Fruit fly (Drosophila melanogaster) whole organism, pupa: ENCODE measurements around the gene eEF1gamma.
A peak's percentile ranks its signal among the peaks of the same experiment; 100 is the strongest.

Source experiments
- CG10348 ChIP-seq: fragments of 200-800 bp; sonication (Bioruptor generic); IDR thresholded peaks from 2 replicates; pipeline ENCODE4 v1.3.6; 2022; ENCODE audit warnings: missing biosample characterization, missing genetic modification characterization
- CG12605 ChIP-seq: fragments of 200-800 bp; sonication (Bioruptor generic); IDR thresholded peaks from 2 replicates; pipeline ENCODE4 v1.3.6; 2022; ENCODE audit warnings: missing biosample characterization, missing genetic modification characterization
- CG13204 ChIP-seq: fragments of 200-800 bp; sonication (Bioruptor generic); optimal IDR thresholded peaks from 2 replicates; lab custom pipeline; 2018; ENCODE audit warnings: missing biosample characterization, mild to moderate bottlenecking, missing genetic modification characterization, moderate library complexity
- CG4496 ChIP-seq: fragments of 200-800 bp; sonication (Bioruptor generic); IDR thresholded peaks from 3 replicates; pipeline ENCODE4 v1.3.6; 2022; ENCODE audit warnings: missing biosample characterization, missing genetic modification characterization
- D1 ChIP-seq: fragments of 200-800 bp; sonication (Bioruptor generic); optimal IDR thresholded peaks from 2 replicates; lab custom pipeline; 2018; ENCODE audit warnings: missing biosample characterization, mild to moderate bottlenecking, missing genetic modification characterization, moderate library complexity
- Ets98B ChIP-seq: fragments of 200-800 bp; sonication (Bioruptor generic); IDR thresholded peaks from 2 replicates; pipeline ENCODE4 v1.3.6; 2022; ENCODE audit warnings: missing biosample characterization, missing genetic modification characterization
- gl ChIP-seq: fragments of 200-800 bp; sonication (Bioruptor generic); optimal IDR thresholded peaks from 2 replicates; lab custom pipeline; 2018; ENCODE audit warnings: missing biosample characterization, mild to moderate bottlenecking, missing genetic modification characterization
- rn ChIP-seq: fragments of 200-800 bp; sonication (Bioruptor generic); IDR thresholded peaks from 2 replicates; pipeline ENCODE4 v1.3.6; 2022; ENCODE audit warnings: missing biosample characterization, missing genetic modification characterization

- no peak for TF ChIP-seq rn (GFP tag; lab: Robert Waterston, UW)
- TF ChIP-seq CG10348 (GFP tag; lab: Robert Waterston, UW): no peak
- TF ChIP-seq CG4496: peak; percentile 63
- TF ChIP-seq CG13204 (GFP tag; lab: Kevin White, UChicago): no peak
- TF ChIP-seq Ets98B: peak; percentile 38; the same call in 1 of the 2 replicates
- TF ChIP-seq gl (tag; lab: Kevin White, UChicago): no peak
- peak; percentile 64; the same call in 1 of the 2 replicates for TF ChIP-seq CG12605
- no peak for TF ChIP-seq D1 (tag; lab: Kevin White, UChicago)
Observed at dm6 chr3R:29250272-29251018, 30.5 kb downstream of the eEF1gamma start, which contains the start of gene SP1029.
